Fruit fly (Drosophila melanogaster) whole organism, embryonic: Measurements from ENCODE around the gene PIG-Q.
A peak's percentile ranks its signal among the peaks of the same experiment; 100 is the strongest.

ENCODE experiments used
- Abd-B ChIP-seq: fragments of 200-800 bp; sonication (Bioruptor generic); optimal IDR thresholded peaks from 2 replicates; lab custom pipeline; 2018; ENCODE audit warnings: missing biosample characterization, mild to moderate bottlenecking, missing genetic modification characterization, moderate library complexity
- Adf1 ChIP-seq: fragments of 200-800 bp; sonication (Bioruptor generic); IDR thresholded peaks from 2 replicates; pipeline ENCODE4 v1.3.6; 2022; ENCODE audit warnings: missing biosample characterization, missing genetic modification characterization
- Awh ChIP-seq: fragments of 200-800 bp; sonication (Bioruptor generic); IDR thresholded peaks from 2 replicates; pipeline ENCODE4, ENCODE4 v1.3.6; 2022; ENCODE audit warnings: missing biosample characterization, missing genetic modification characterization
- CG10209 ChIP-seq: fragments of 200-800 bp; sonication (Bioruptor generic); optimal IDR thresholded peaks from 3 replicates; lab custom pipeline; 2017; ENCODE audit warnings: missing biosample characterization, mild to moderate bottlenecking, missing genetic modification characterization, missing genetic modification reagents
- CG10321 ChIP-seq: fragments of 200-800 bp; sonication (Bioruptor generic); IDR thresholded peaks from 2 replicates; pipeline ENCODE4 v1.3.6; 2022; ENCODE audit warnings: missing biosample characterization, missing genetic modification characterization
- CG11247 ChIP-seq: fragments of 200-800 bp; sonication (Bioruptor generic); IDR thresholded peaks from 2 replicates; pipeline ENCODE4 v1.3.6; 2022; ENCODE audit warnings: missing biosample characterization, missing genetic modification characterization
- CG12391 ChIP-seq: fragments of 200-800 bp; sonication (Bioruptor generic); optimal IDR thresholded peaks from 3 replicates; lab custom pipeline; 2018; ENCODE audit warnings: missing biosample characterization, mild to moderate bottlenecking, missing genetic modification characterization, moderate library complexity
- CG12659 ChIP-seq: fragments of 200-800 bp; sonication (Bioruptor generic); optimal IDR thresholded peaks from 3 replicates; lab custom pipeline; 2017; ENCODE audit warnings: mild to moderate bottlenecking, missing biosample characterization, missing genetic modification reagents, missing genetic modification characterization
- CG12942 ChIP-seq: fragments of 200-800 bp; sonication (Bioruptor generic); optimal IDR thresholded peaks from 3 replicates; lab custom pipeline; 2016; ENCODE audit warnings: missing biosample characterization, missing genetic modification characterization
- CG13296 ChIP-seq: fragments of 200-800 bp; sonication (Bioruptor generic); optimal IDR thresholded peaks from 3 replicates; lab custom pipeline; 2018; ENCODE audit warnings: missing biosample characterization, mild to moderate bottlenecking, missing genetic modification characterization
- CG14667 ChIP-seq: fragments of 200-800 bp; sonication (Bioruptor generic); IDR thresholded peaks from 2 replicates; pipeline ENCODE4 v1.3.6; 2022; ENCODE audit warnings: missing biosample characterization, missing genetic modification characterization
- CG1602 ChIP-seq: fragments of 200-800 bp; sonication (Bioruptor generic); optimal IDR thresholded peaks from 3 replicates; lab custom pipeline; 2016; ENCODE audit warnings: missing biosample characterization, missing genetic modification characterization
- CG16779 ChIP-seq: fragments of 200-800 bp; sonication (Bioruptor generic); IDR thresholded peaks from 2 replicates; pipeline ENCODE4 v1.3.6; 2022; ENCODE audit warnings: missing biosample characterization, missing genetic modification characterization
- CG30020 ChIP-seq: fragments of 200-800 bp; optimal IDR thresholded peaks from 2 replicates; lab custom pipeline; 2019; ENCODE audit warnings: missing biosample characterization, mild to moderate bottlenecking, missing genetic modification characterization, moderate library complexity
- CG3847 ChIP-seq: fragments of 200-800 bp; sonication (Bioruptor generic); IDR thresholded peaks from 2 replicates; pipeline ENCODE4 v1.3.6; 2022; ENCODE audit warnings: missing biosample characterization, missing genetic modification characterization
- CG4404 ChIP-seq: fragments of 200-800 bp; sonication (Bioruptor generic); IDR thresholded peaks from 2 replicates; pipeline ENCODE4 v1.3.6; 2022; ENCODE audit warnings: missing biosample characterization, missing genetic modification characterization
- CG6689 ChIP-seq: fragments of 200-800 bp; sonication (Bioruptor generic); IDR thresholded peaks from 2 replicates; pipeline ENCODE4 v1.3.6; 2022; ENCODE audit warnings: missing biosample characterization, missing genetic modification characterization
- CG8359 ChIP-seq: fragments of 200-800 bp; sonication (Bioruptor generic); optimal IDR thresholded peaks from 2 replicates; lab custom pipeline; 2017; ENCODE audit warnings: missing biosample characterization, mild to moderate bottlenecking, missing genetic modification characterization, borderline replicate concordance
- CG8388 ChIP-seq: fragments of 200-800 bp; sonication (Bioruptor generic); optimal IDR thresholded peaks from 2 replicates; lab custom pipeline; 2019; ENCODE audit warnings: missing biosample characterization, mild to moderate bottlenecking, missing genetic modification characterization, moderate library complexity
- Dbx ChIP-seq: fragments of 200-800 bp; sonication (Bioruptor generic); IDR thresholded peaks from 3 replicates; pipeline ENCODE4 v1.3.6; 2022; ENCODE audit warnings: missing biosample characterization, missing genetic modification characterization
- Doc2 ChIP-seq: fragments of 200-800 bp; sonication (Bioruptor generic); IDR thresholded peaks from 2 replicates; pipeline ENCODE4 v1.3.6; 2022; ENCODE audit warnings: missing biosample characterization, missing genetic modification characterization
- GATAe ChIP-seq: fragments of 200-800 bp; sonication (Bioruptor generic); conservative IDR thresholded peaks from 2 replicates; pipeline ENCODE4 v1.3.6; 2022; ENCODE audit warnings: missing biosample characterization, missing genetic modification characterization
- Gsc ChIP-seq: fragments of 200-800 bp; sonication (Bioruptor generic); IDR thresholded peaks from 2 replicates; pipeline ENCODE4 v1.3.6; 2022; ENCODE audit warnings: missing biosample characterization, missing genetic modification characterization
- Hsf ChIP-seq: fragments of 200-800 bp; sonication (Bioruptor generic); optimal IDR thresholded peaks from 3 replicates; lab custom pipeline; 2016; ENCODE audit warnings: missing biosample characterization, missing genetic modification characterization
- Meics ChIP-seq: fragments of 200-800 bp; sonication (Bioruptor generic); optimal IDR thresholded peaks from 2 replicates; lab custom pipeline; 2017; ENCODE audit warnings: missing biosample characterization, mild to moderate bottlenecking, missing genetic modification characterization
- Neu2 ChIP-seq: fragments of 200-800 bp; sonication (Bioruptor generic); optimal IDR thresholded peaks from 3 replicates; lab custom pipeline; 2016; ENCODE audit warnings: missing biosample characterization, missing genetic modification characterization, borderline replicate concordance
- Nf-YA ChIP-seq: fragments of 200-800 bp; sonication (Bioruptor generic); IDR thresholded peaks from 2 replicates; pipeline ENCODE4 v1.3.6; 2022; ENCODE audit warnings: missing biosample characterization, missing genetic modification characterization
- Sox102F ChIP-seq: fragments of 200-800 bp; sonication (Bioruptor generic); optimal IDR thresholded peaks from 2 replicates; lab custom pipeline; 2018; ENCODE audit warnings: missing biosample characterization, mild to moderate bottlenecking, missing genetic modification characterization, moderate library complexity
- ap ChIP-seq: fragments of 200-800 bp; sonication (Bioruptor generic); IDR thresholded peaks from 2 replicates; pipeline ENCODE4 v1.3.6; 2022; ENCODE audit warnings: missing biosample characterization, missing genetic modification characterization
- ash1 ChIP-seq: fragments of 200-800 bp; sonication (Bioruptor generic); optimal IDR thresholded peaks from 2 replicates; lab custom pipeline; 2018; ENCODE audit warnings: missing biosample characterization, mild to moderate bottlenecking, missing genetic modification characterization
- chif ChIP-seq, 2 experiments: fragments of 200-800 bp; sonication (Bioruptor generic); optimal IDR thresholded peaks; 3 replicates each; lab custom pipeline; 2016; ENCODE audit warnings: missing biosample characterization in 2 of 2, missing genetic modification characterization in 2 of 2
- croc ChIP-seq: fragments of 200-800 bp; sonication (Bioruptor generic); conservative IDR thresholded peaks from 3 replicates; pipeline ENCODE4 v1.3.6; 2022; ENCODE audit warnings: missing biosample characterization, missing genetic modification characterization
- crp ChIP-seq, 2 experiments: fragments of 200-800 bp; sonication (Bioruptor generic); optimal IDR thresholded peaks; 2 replicates in 1 of 2; 3 replicates in 1 of 2; lab custom pipeline; 2017; ENCODE audit warnings: missing biosample characterization in 2 of 2, missing genetic modification characterization in 2 of 2, mild to moderate bottlenecking in 1 of 2, moderate library complexity in 1 of 2
- dimm ChIP-seq: fragments of 200-800 bp; sonication (Bioruptor generic); IDR thresholded peaks from 2 replicates; pipeline ENCODE4 v1.3.6; 2022; ENCODE audit warnings: missing biosample characterization, missing genetic modification characterization
- dm ChIP-seq: fragments of 200-800 bp; sonication (Bioruptor generic); optimal IDR thresholded peaks from 3 replicates; lab custom pipeline; 2016; ENCODE audit warnings: missing biosample characterization, missing genetic modification characterization
- dmrt11E ChIP-seq: fragments of 200-800 bp; sonication (Bioruptor generic); optimal IDR thresholded peaks from 3 replicates; lab custom pipeline; 2018; ENCODE audit warnings: missing biosample characterization, mild to moderate bottlenecking, missing genetic modification characterization, moderate library complexity
- dmrt99B ChIP-seq: fragments of 200-800 bp; sonication (Bioruptor generic); optimal IDR thresholded peaks from 2 replicates; lab custom pipeline; 2018; ENCODE audit warnings: missing biosample characterization, mild to moderate bottlenecking, missing genetic modification characterization, moderate library complexity
- fd96Cb ChIP-seq: fragments of 200-800 bp; sonication (Bioruptor generic); optimal IDR thresholded peaks from 2 replicates; lab custom pipeline; 2018; ENCODE audit warnings: missing biosample characterization, mild to moderate bottlenecking, missing genetic modification characterization, moderate library complexity
- hb ChIP-seq: fragments of 200-800 bp; sonication (Bioruptor generic); IDR thresholded peaks from 3 replicates; pipeline ENCODE4 v1.3.6; 2022; ENCODE audit warnings: missing biosample characterization, missing genetic modification characterization; ENCODE audit not compliant: partially characterized antibody
- jigr1 ChIP-seq: fragments of 200-800 bp; sonication (Bioruptor generic); IDR thresholded peaks from 3 replicates; pipeline ENCODE4 v1.3.6; 2022; ENCODE audit warnings: missing biosample characterization, missing genetic modification characterization
- jumu ChIP-seq: fragments of 200-800 bp; sonication (Bioruptor generic); optimal IDR thresholded peaks from 3 replicates; lab custom pipeline; 2016; ENCODE audit warnings: missing biosample characterization, missing genetic modification characterization
- lilli ChIP-seq: fragments of 200-800 bp; sonication (Bioruptor generic); optimal IDR thresholded peaks from 3 replicates; lab custom pipeline; 2016; ENCODE audit warnings: missing biosample characterization, missing genetic modification characterization
- nerfin-2 ChIP-seq: fragments of 200-800 bp; sonication (Bioruptor generic); IDR thresholded peaks from 2 replicates; pipeline ENCODE4 v1.3.6; 2022; ENCODE audit warnings: missing biosample characterization, missing genetic modification characterization; ENCODE audit not compliant: partially characterized antibody
- pzg ChIP-seq: fragments of 200-800 bp; sonication (Bioruptor generic); optimal IDR thresholded peaks from 3 replicates; lab custom pipeline; 2018; ENCODE audit warnings: missing biosample characterization, mild to moderate bottlenecking, missing genetic modification characterization, moderate library complexity
- slp2 ChIP-seq: fragments of 200-800 bp; sonication (Bioruptor generic); optimal IDR thresholded peaks from 2 replicates; lab custom pipeline; 2016; ENCODE audit warnings: missing biosample characterization, missing genetic modification characterization
- ssp ChIP-seq: fragments of 200-800 bp; sonication (Bioruptor generic); IDR thresholded peaks from 2 replicates; pipeline ENCODE4 v1.3.6; 2022; ENCODE audit warnings: missing biosample characterization, missing genetic modification characterization
- trem ChIP-seq: fragments of 200-800 bp; optimal IDR thresholded peaks from 3 replicates; lab custom pipeline; 2019; ENCODE audit warnings: missing biosample characterization, mild to moderate bottlenecking, missing genetic modification characterization, moderate library complexity
- trh ChIP-seq: fragments of 200-800 bp; sonication (Bioruptor generic); optimal IDR thresholded peaks from 2 replicates; lab custom pipeline; 2016; ENCODE audit warnings: missing biosample characterization, missing genetic modification characterization
- twi ChIP-seq: fragments of 200-800 bp; optimal IDR thresholded peaks from 2 replicates; lab custom pipeline; 2019; ENCODE audit warnings: missing biosample characterization, mild to moderate bottlenecking, missing genetic modification characterization, moderate library complexity
- vvl ChIP-seq: fragments of 200-800 bp; sonication (Bioruptor generic); IDR thresholded peaks from 2 replicates; pipeline ENCODE4 v1.3.6; 2022; ENCODE audit warnings: missing biosample characterization, missing genetic modification characterization
- zfh2 ChIP-seq: fragments of 200-800 bp; sonication (Bioruptor generic); optimal IDR thresholded peaks from 2 replicates; lab custom pipeline; 2016; ENCODE audit warnings: missing biosample characterization, missing genetic modification characterization

PIG-Q gene

DNA sequence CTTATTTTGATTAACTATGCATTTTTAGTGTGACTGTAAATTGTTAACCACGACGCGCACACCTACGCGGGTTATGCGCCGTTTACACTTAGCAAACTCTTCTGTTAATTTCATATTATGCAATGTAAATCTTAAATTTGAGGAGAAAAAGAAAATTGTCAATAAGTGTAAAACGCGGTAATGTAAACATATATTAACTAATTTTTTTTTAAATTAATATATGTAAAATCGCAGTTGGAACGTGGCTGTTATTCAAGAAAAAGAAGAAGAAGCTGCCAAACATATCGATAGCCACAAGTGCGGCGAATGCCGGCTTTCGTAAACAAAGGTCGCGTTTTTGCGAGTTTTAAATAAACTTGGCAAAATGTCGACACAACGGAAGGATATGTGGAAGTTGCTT is 32.5 kb downstream of the PIG-Q start, which contains the start of the genes TH1 and mei-41 (continued):
- peak; percentile 93 for TF ChIP-seq fd96Cb (tag; lab: Kevin White, UChicago)
- TF ChIP-seq ssp, result peak; percentile 99
- no peak for TF ChIP-seq ash1 (GFP tag; lab: Kevin White, UChicago)
- peak in 1 of 2 experiments; percentile 52 for TF ChIP-seq chif (GFP tag; optimal IDR thresholded peaks at IDR 0.05; lab: Kevin White, UChicago)
- peak; percentile 87 for TF ChIP-seq twi
- TF ChIP-seq CG16779 (GFP tag; lab: Robert Waterston, UW), result peak; percentile 65; the same call in 1 of the 2 replicates
- TF ChIP-seq crp (GFP tag; optimal IDR thresholded peaks at IDR 0.05; lab: Kevin White, UChicago), result peak in 1 of 2 experiments; percentile 45
- TF ChIP-seq lilli (GFP tag; lab: Kevin White, UChicago), result no peak
- peak; percentile 46 for TF ChIP-seq pzg (GFP tag; lab: Kevin White, UChicago)
- TF ChIP-seq GATAe (GFP tag; lab: Robert Waterston, UW), result peak; percentile 79
- TF ChIP-seq CG12942 (GFP tag; lab: Kevin White, UChicago), result peak; percentile 82
- TF ChIP-seq croc (GFP tag; lab: Robert Waterston, UW), result peak; percentile 96
- peak; percentile 93 for TF ChIP-seq dmrt99B
- peak; percentile 97 for TF ChIP-seq CG30020 (tag; lab: Kevin White, UChicago)
- peak; percentile 96 for TF ChIP-seq CG3847
- peak; percentile 95 for TF ChIP-seq Abd-B (GFP tag; lab: Kevin White, UChicago)
- peak; percentile 95 for TF ChIP-seq Dbx (GFP tag; lab: Robert Waterston, UW)
- peak; percentile 93 for TF ChIP-seq Sox102F
- peak; percentile 53 for TF ChIP-seq jumu (GFP tag; lab: Kevin White, UChicago)
- TF ChIP-seq CG4404 (GFP tag; lab: Robert Waterston, UW), result peak; percentile 95
- peak; percentile 86 for TF ChIP-seq trem (tag; lab: Kevin White, UChicago)
- peak; percentile 65; the same call in 1 of the 2 replicates for TF ChIP-seq dimm (GFP tag; lab: Robert Waterston, UW)
- TF ChIP-seq zfh2 (GFP tag; lab: Kevin White, UChicago), result peak; percentile 60
- TF ChIP-seq CG14667 (GFP tag; lab: Robert Waterston, UW), result peak; percentile 95
- peak; percentile 92 for TF ChIP-seq Nf-YA (GFP tag; lab: Robert Waterston, UW)
- peak; percentile 58 for TF ChIP-seq Hsf (GFP tag; lab: Kevin White, UChicago)
- peak; percentile 48 for TF ChIP-seq slp2 (GFP tag; lab: Kevin White, UChicago)
- peak; percentile 86 for TF ChIP-seq Meics (GFP tag; lab: Kevin White, UChicago)
- TF ChIP-seq Gsc (GFP tag; lab: Robert Waterston, UW), result no peak
- peak; percentile 70 for TF ChIP-seq Adf1 (GFP tag; lab: Robert Waterston, UW)
- TF ChIP-seq ap (GFP tag; lab: Robert Waterston, UW), result peak; percentile 92
- peak; percentile 79; the same call in 1 of the 2 replicates for TF ChIP-seq Doc2 (GFP tag; lab: Robert Waterston, UW)
- TF ChIP-seq CG1602, result peak; percentile 91
- TF ChIP-seq dmrt11E (tag; lab: Kevin White, UChicago), result peak; percentile 95
- peak; percentile 94 for TF ChIP-seq CG11247 (GFP tag; lab: Robert Waterston, UW)
- peak; percentile 89 for TF ChIP-seq CG10209 (GFP tag; lab: Kevin White, UChicago)
- no peak for TF ChIP-seq nerfin-2 (GFP tag; lab: Robert Waterston, UW)
- TF ChIP-seq dm (GFP tag; lab: Kevin White, UChicago), result peak; percentile 46
- peak; percentile 84 for TF ChIP-seq CG8388
- TF ChIP-seq CG12391 (tag; lab: Kevin White, UChicago), result peak; percentile 92
- TF ChIP-seq CG10321 (GFP tag; lab: Robert Waterston, UW), result peak; percentile 11; the same call in 1 of the 2 replicates
- TF ChIP-seq CG12659 (GFP tag; lab: Kevin White, UChicago), result peak; percentile 94
- no peak for TF ChIP-seq hb (GFP tag; lab: Robert Waterston, UW)
- no peak for TF ChIP-seq Neu2 (GFP tag; lab: Kevin White, UChicago)
- peak; percentile 97 for TF ChIP-seq vvl (GFP tag; lab: Robert Waterston, UW)
- TF ChIP-seq CG8359, result peak; percentile 55
- TF ChIP-seq trh (GFP tag; lab: Kevin White, UChicago), result peak; percentile 72
- peak; percentile 97 for TF ChIP-seq CG6689 (GFP tag; lab: Robert Waterston, UW)
- peak; percentile 90 for TF ChIP-seq jigr1 (GFP tag; lab: Robert Waterston, UW)
- TF ChIP-seq CG13296 (GFP tag; lab: Kevin White, UChicago), result no peak
- TF ChIP-seq Awh (GFP tag; lab: Robert Waterston, UW), result peak; percentile 96
